Fruit fly (Drosophila melanogaster): Measurements from ENCODE around the gene ss.

Gene ss

dm6 chr3R:16356215-16356862 is 47.2 kb downstream of the ss start:
- TF ChIP-seq sv (GFP tag; optimal IDR thresholded peaks at IDR 0.05) (no peak), dsf (GFP tag; optimal IDR thresholded peaks at IDR 0.05; ENCODE audit: borderline replicate concordance) (no peak), h (GFP tag; optimal IDR thresholded peaks at IDR 0.05) (peak; percentile 14), Rel (GFP tag; optimal IDR thresholded peaks at IDR 0.05) (no peak), Rel (tag; optimal IDR thresholded peaks at IDR 0.05) (peak; percentile 5), usp (GFP tag; optimal IDR thresholded peaks at IDR 0.05) (no peak), woc (GFP tag; optimal IDR thresholded peaks at IDR 0.05) (no peak)

- TF ChIP-seq Hr83 (GFP tag; optimal IDR thresholded peaks at IDR 0.05; ENCODE audit: poor library complexity, severe bottlenecking) (peak; percentile 17), Mio (GFP tag; optimal IDR thresholded peaks at IDR 0.05) (no peak), foxo (GFP tag; optimal IDR thresholded peaks at IDR 0.05) (peak in 1 of 2 experiments; percentile 49)
Observed at dm6 chr3R:16355393-16355943, 48.0 kb downstream of the ss start.

- TF ChIP-seq psq (GFP tag; optimal IDR thresholded peaks at IDR 0.05) = no peak
- no peak for TF ChIP-seq N (GFP tag; optimal IDR thresholded peaks at IDR 0.05)
- TF ChIP-seq foxo (GFP tag; optimal IDR thresholded peaks at IDR 0.05) = no peak
- no peak for TF ChIP-seq Vsx2 (GFP tag; optimal IDR thresholded peaks at IDR 0.05; ENCODE audit: partially characterized antibody)
- no peak for TF ChIP-seq CrebA (GFP tag; optimal IDR thresholded peaks at IDR 0.05; ENCODE audit: borderline replicate concordance)
- TF ChIP-seq jim (GFP tag; optimal IDR thresholded peaks at IDR 0.05) = no peak
- TF ChIP-seq pan (optimal IDR thresholded peaks at IDR 0.05) = no peak
- TF ChIP-seq Abd-B (GFP tag; optimal IDR thresholded peaks at IDR 0.05) = no peak
- TF ChIP-seq sage (GFP tag; optimal IDR thresholded peaks at IDR 0.05) = no peak
- TF ChIP-seq h (GFP tag; optimal IDR thresholded peaks at IDR 0.05) = no peak
- TF ChIP-seq woc (GFP tag; optimal IDR thresholded peaks at IDR 0.05) = no peak
- TF ChIP-seq Rel (GFP tag; optimal IDR thresholded peaks at IDR 0.05) = no peak
- TF ChIP-seq Rel (tag; optimal IDR thresholded peaks at IDR 0.05) = no peak
- no peak for TF ChIP-seq OdsH (GFP tag; optimal IDR thresholded peaks at IDR 0.05)
- no peak for TF ChIP-seq Mio (GFP tag; optimal IDR thresholded peaks at IDR 0.05)
- TF ChIP-seq Dif (GFP tag; optimal IDR thresholded peaks at IDR 0.05; ENCODE audit: partially characterized antibody) = no peak
- no peak for TF ChIP-seq dsf (GFP tag; optimal IDR thresholded peaks at IDR 0.05; ENCODE audit: borderline replicate concordance)
- no peak for TF ChIP-seq usp (GFP tag; optimal IDR thresholded peaks at IDR 0.05)
Observed at dm6 chr3R:16353671-16354070, 49.8 kb downstream of the ss start.

dm6 chr3R:16353195-16353594 is 50.3 kb downstream of the ss start:
- TF ChIP-seq brk (GFP tag; optimal IDR thresholded peaks at IDR 0.05) = no peak
- TF ChIP-seq usp (GFP tag; optimal IDR thresholded peaks at IDR 0.05) = no peak
- TF ChIP-seq dl (GFP tag; optimal IDR thresholded peaks at IDR 0.05; ENCODE audit: insufficient read depth in 1 of 2, partially characterized antibody in 2 of 2) = no peak
- no peak for TF ChIP-seq Dfd (GFP tag; optimal IDR thresholded peaks at IDR 0.05)
- TF ChIP-seq psq (GFP tag; optimal IDR thresholded peaks at IDR 0.05) = no peak
- TF ChIP-seq Mio (GFP tag; optimal IDR thresholded peaks at IDR 0.05) = no peak
- TF ChIP-seq rgr (GFP tag; optimal IDR thresholded peaks at IDR 0.05) = no peak
- no peak for TF ChIP-seq Hnf4 (GFP tag; optimal IDR thresholded peaks at IDR 0.05)
- no peak for TF ChIP-seq CrebA (GFP tag; optimal IDR thresholded peaks at IDR 0.05; ENCODE audit: borderline replicate concordance)
- no peak for TF ChIP-seq CG9705 (GFP tag; optimal IDR thresholded peaks at IDR 0.05)
- no peak for TF ChIP-seq CG32264 (GFP tag; optimal IDR thresholded peaks at IDR 0.05)
- no peak for TF ChIP-seq woc (GFP tag; optimal IDR thresholded peaks at IDR 0.05)
- no peak for TF ChIP-seq OdsH (GFP tag; optimal IDR thresholded peaks at IDR 0.05)
- no peak for TF ChIP-seq dsf (GFP tag; optimal IDR thresholded peaks at IDR 0.05; ENCODE audit: borderline replicate concordance)
- no peak for TF ChIP-seq dmrt93B (GFP tag; optimal IDR thresholded peaks at IDR 0.05)
- no peak for TF ChIP-seq N (GFP tag; optimal IDR thresholded peaks at IDR 0.05)
- TF ChIP-seq h (GFP tag; optimal IDR thresholded peaks at IDR 0.05) = no peak
- TF ChIP-seq Jra (GFP tag; optimal IDR thresholded peaks at IDR 0.05) = no peak
- no peak for TF ChIP-seq sv (GFP tag; optimal IDR thresholded peaks at IDR 0.05)

dm6 chr3R:16352039-16352438 is 51.5 kb downstream of the ss start:
- TF ChIP-seq Hr83 (GFP tag; optimal IDR thresholded peaks at IDR 0.05; ENCODE audit: poor library complexity, severe bottlenecking) (no peak), Dif (GFP tag; optimal IDR thresholded peaks at IDR 0.05; ENCODE audit: partially characterized antibody) (no peak), Vsx2 (GFP tag; optimal IDR thresholded peaks at IDR 0.05; ENCODE audit: partially characterized antibody) (no peak), Hnf4 (GFP tag; optimal IDR thresholded peaks at IDR 0.05) (no peak), Rel (GFP tag; optimal IDR thresholded peaks at IDR 0.05) (no peak), Rel (tag; optimal IDR thresholded peaks at IDR 0.05) (no peak), tai (GFP tag; optimal IDR thresholded peaks at IDR 0.05) (no peak), psq (GFP tag; optimal IDR thresholded peaks at IDR 0.05) (no peak), Mio (GFP tag; optimal IDR thresholded peaks at IDR 0.05) (no peak), lola (GFP tag; optimal IDR thresholded peaks at IDR 0.05) (no peak), jim (GFP tag; optimal IDR thresholded peaks at IDR 0.05) (no peak), CG9705 (GFP tag; optimal IDR thresholded peaks at IDR 0.05) (no peak), brk (GFP tag; optimal IDR thresholded peaks at IDR 0.05) (no peak), Hr78 (GFP tag; optimal IDR thresholded peaks at IDR 0.05) (no peak), dl (GFP tag; optimal IDR thresholded peaks at IDR 0.05; ENCODE audit: insufficient read depth in 1 of 2, partially characterized antibody in 2 of 2) (no peak), h (GFP tag; optimal IDR thresholded peaks at IDR 0.05) (no peak), HLH106 (tag; optimal IDR thresholded peaks at IDR 0.05) (no peak)
